Worm (Caenorhabditis elegans) whole organism, L4/young adult: ENCODE data around the gene F35E8.1.

Experiments used
- W03F9.2 ChIP-seq: fragments of 150-350 bp; optimal IDR thresholded peaks from 2 replicates; lab custom pipeline; 2014; ENCODE audit warnings: missing biosample characterization, missing genetic modification characterization
- him-1 ChIP-seq: sonication (generic microtip); optimal IDR thresholded peaks from 2 replicates; lab custom pipeline; 2016; ENCODE audit warnings: missing genotype, missing genetic modification reagents, missing genetic modification characterization, missing compliant biosample characterization

DNA sequence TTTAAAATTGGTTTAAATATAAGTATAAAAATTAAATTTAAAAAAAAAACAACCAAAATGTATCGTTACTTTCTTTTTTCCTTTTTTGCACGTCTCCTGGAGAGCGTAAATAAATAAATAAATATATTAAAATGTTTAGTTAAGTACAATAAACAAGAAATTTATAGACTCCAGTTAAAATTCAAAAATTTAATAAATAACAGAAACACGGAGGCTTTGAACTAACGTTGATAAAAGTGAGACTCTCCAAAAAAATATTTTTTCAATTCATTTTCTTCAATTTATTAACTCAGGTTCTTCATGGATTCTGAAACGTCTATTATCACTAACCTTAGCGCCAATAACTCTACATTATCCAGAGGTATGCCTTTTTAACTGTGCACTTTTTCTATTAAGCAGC is 13.7 kb downstream of the F35E8.1 start, which contains the start of gene T06C12.12:
- TF ChIP-seq him-1 (tag; lab: Kevin White, UChicago) (no peak), W03F9.2 (tag; lab: Kevin White, UChicago) (no peak)
